Fruit fly (Drosophila melanogaster): ENCODE measurements around the gene Cyp6d5.
A peak's percentile ranks its signal among the peaks of the same experiment; 100 is the strongest.

The Cyp6d5 gene

DNA sequence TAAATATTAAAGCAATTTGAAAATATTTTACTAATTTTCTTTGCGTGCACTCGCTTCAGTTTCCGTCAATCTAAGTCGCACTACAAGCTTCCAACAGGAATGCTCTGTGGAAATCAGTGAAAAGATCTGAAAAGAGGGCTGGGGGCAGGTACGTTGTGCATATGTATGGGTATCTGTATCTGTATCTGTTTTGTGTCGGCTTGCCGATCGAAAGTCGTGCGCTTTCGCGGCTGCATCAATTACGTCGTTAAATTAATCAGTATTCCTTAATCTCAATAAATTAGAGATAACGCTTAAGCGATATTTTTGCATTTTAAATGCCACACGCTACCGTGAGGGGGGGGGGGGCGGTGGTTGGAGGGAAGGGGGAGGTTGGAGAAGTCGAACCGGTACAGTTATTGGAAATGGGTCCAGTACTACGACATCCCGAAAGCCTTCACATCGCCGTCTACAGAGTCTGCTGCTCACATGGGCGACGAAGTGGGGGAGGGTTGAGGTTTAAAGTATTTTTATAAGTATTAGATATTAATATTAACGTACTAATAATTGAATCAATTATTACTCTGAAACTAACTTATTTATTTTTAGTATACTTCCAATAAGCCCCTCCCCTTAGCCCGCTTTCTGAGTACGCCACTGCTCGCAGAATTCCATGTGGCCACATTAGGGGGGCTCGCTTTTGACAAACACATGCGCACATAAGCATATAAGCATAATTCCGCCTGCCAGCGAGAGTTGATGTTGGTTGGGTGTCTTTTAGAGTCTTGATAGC is 24.2 kb downstream of the Cyp6d5 start (continued):
- TF ChIP-seq gcm (GFP tag; optimal IDR thresholded peaks at IDR 0.05) (peak; percentile 91), CG3163 (GFP tag; optimal IDR thresholded peaks at IDR 0.05) (peak; percentile 36), ham (GFP tag; IDR thresholded peaks at IDR 0.05) (peak; percentile 94), CG33557 (GFP tag; optimal IDR thresholded peaks at IDR 0.05) (peak; percentile 5), dmrt99B (tag; optimal IDR thresholded peaks at IDR 0.05) (peak; percentile 98), pho (GFP tag; optimal IDR thresholded peaks at IDR 0.05) (peak; percentile 89), CG2889 (GFP tag; IDR thresholded peaks at IDR 0.05) (peak; percentile 98), caup (GFP tag; optimal IDR thresholded peaks at IDR 0.05; ENCODE audit: severe bottlenecking) (peak; percentile 99), CG15269 (tag; optimal IDR thresholded peaks at IDR 0.05) (peak; percentile 98), Oaz (GFP tag; IDR thresholded peaks at IDR 0.05) (peak; percentile 92), CG6813 (GFP tag; optimal IDR thresholded peaks at IDR 0.05) (peak; percentile 97), NfI (GFP tag; optimal IDR thresholded peaks at IDR 0.05) (peak; percentile 96), CG1529 (GFP tag; optimal IDR thresholded peaks at IDR 0.05) (peak; percentile 94), Med (GFP tag) (peak; percentile 97), jigr1 (GFP tag; IDR thresholded peaks at IDR 0.05) (peak; percentile 95), CG15011 (GFP tag; optimal IDR thresholded peaks at IDR 0.05) (peak; percentile 95), eyg (GFP tag; optimal IDR thresholded peaks at IDR 0.05) (peak; percentile 49), CG14441 (GFP tag; IDR thresholded peaks at IDR 0.05) (peak; percentile 99), Max (GFP tag; optimal IDR thresholded peaks at IDR 0.05) (peak; percentile 91), H2.0 (GFP tag; IDR thresholded peaks at IDR 0.05) (peak; percentile 98), slp2 (GFP tag; optimal IDR thresholded peaks at IDR 0.05) (peak; percentile 58), D19A (tag; optimal IDR thresholded peaks at IDR 0.05) (peak; percentile 91), tna (GFP tag; IDR thresholded peaks at IDR 0.05; ENCODE audit: partially characterized antibody) (0 out of 2 replicates have a peak, but pooled peaks have one; percentile 16), jing (GFP tag; optimal IDR thresholded peaks at IDR 0.05) (peak; percentile 92), CG2202 (tag; optimal IDR thresholded peaks at IDR 0.05) (peak; percentile 83), Vsx1 (GFP tag; optimal IDR thresholded peaks at IDR 0.05) (peak; percentile 92), az2 (GFP tag; optimal IDR thresholded peaks at IDR 0.05) (peak; percentile 95), CG18476 (GFP tag; optimal IDR thresholded peaks at IDR 0.05) (peak; percentile 85), CG7357 (GFP tag; IDR thresholded peaks at IDR 0.05) (peak; percentile 92), CG17829 (tag; optimal IDR thresholded peaks at IDR 0.05) (peak; percentile 95), Dref (GFP tag; IDR thresholded peaks at IDR 0.05) (no peak; the same call in 1 of the 2 replicates), Atf-2 (GFP tag; optimal IDR thresholded peaks at IDR 0.05) (peak; percentile 58), CG7839 (tag; optimal IDR thresholded peaks at IDR 0.05) (peak; percentile 97), CG17612 (GFP tag; IDR thresholded peaks at IDR 0.05) (peak; percentile 98), Doc3 (GFP tag; IDR thresholded peaks at IDR 0.05; ENCODE audit: partially characterized antibody) (no peak), Dip3 (GFP tag; optimal IDR thresholded peaks at IDR 0.05) (peak; percentile 88), dm (GFP tag; optimal IDR thresholded peaks at IDR 0.05) (peak; percentile 74), CG8388 (GFP tag; optimal IDR thresholded peaks at IDR 0.05) (peak; percentile 92), Hmx (GFP tag; optimal IDR thresholded peaks at IDR 0.05) (peak; percentile 61), CG17802 (tag; optimal IDR thresholded peaks at IDR 0.05) (peak; percentile 76), kah (GFP tag; optimal IDR thresholded peaks at IDR 0.05) (peak; percentile 92), CG7987 (GFP tag; optimal IDR thresholded peaks at IDR 0.05) (peak; percentile 93), ems (GFP tag; optimal IDR thresholded peaks at IDR 0.05) (peak; percentile 89), zfh1 (GFP tag; IDR thresholded peaks at IDR 0.05) (peak; percentile 97), TFAM (GFP tag; optimal IDR thresholded peaks at IDR 0.05) (peak; percentile 39), CG1832 (GFP tag; optimal IDR thresholded peaks at IDR 0.05) (peak; percentile 32), HLH4C (GFP tag; IDR thresholded peaks at IDR 0.05; ENCODE audit: partially characterized antibody) (no peak), Sry-δ (GFP tag; optimal IDR thresholded peaks at IDR 0.05) (peak; percentile 37)

Measured in whole organism, embryonic.